Worm (Caenorhabditis elegans): ENCODE measurements around the gene R02F11.2.

ce11 chrV:4800794-4801193 is 6.4 kb downstream of the R02F11.2 start, which contains the start of gene R02F11.1:
- no peak for TF ChIP-seq W03F9.2 (tag; optimal IDR thresholded peaks at IDR 0.05)
- TF ChIP-seq him-1 (tag; optimal IDR thresholded peaks at IDR 0.05) = no peak

Measured in whole organism, L4/young adult.